Worm (Caenorhabditis elegans) whole organism, midembryonic: Measurements from ENCODE around the gene srb-6.

Source experiments
- T22C8.4 ChIP-seq: fragments of 200-800 bp; sonication (Bioruptor generic); IDR thresholded peaks from 2 replicates; pipeline ENCODE4 v1.3.6; 2022; ENCODE audit warnings: missing genetic modification characterization, missing compliant biosample characterization
- cog-1 ChIP-seq: sonication (generic microtip); optimal IDR thresholded peaks from 2 replicates; lab custom pipeline; 2016; ENCODE audit warnings: missing genetic modification characterization, missing compliant biosample characterization
- flt-1 ChIP-seq: fragments of 200-800 bp; sonication (Bioruptor generic); IDR thresholded peaks from 2 replicates; pipeline ENCODE4 v1.3.6; 2022; ENCODE audit warnings: missing genetic modification characterization, missing compliant biosample characterization
- klf-2 ChIP-seq: fragments of 200-800 bp; sonication (Bioruptor generic); conservative IDR thresholded peaks from 2 replicates; pipeline ENCODE4 v1.3.6; 2022; ENCODE audit warnings: missing genetic modification reagents, missing genetic modification characterization, missing compliant biosample characterization
- med-1 ChIP-seq: sonication (generic microtip); optimal IDR thresholded peaks from 2 replicates; lab custom pipeline; 2017; ENCODE audit warnings: missing genetic modification characterization, mild to moderate bottlenecking, missing compliant biosample characterization, antibody characterized with exemption, missing genetic modification reagents; ENCODE audit not compliant: insufficient read depth
- ref-1 ChIP-seq: fragments of 200-800 bp; sonication (Bioruptor generic); conservative IDR thresholded peaks from 2 replicates; pipeline ENCODE4 v1.3.6; 2022; ENCODE audit warnings: missing genetic modification reagents, missing genetic modification characterization, missing compliant biosample characterization
- tab-1 ChIP-seq: fragments of 200-800 bp; sonication (Bioruptor generic); IDR thresholded peaks from 2 replicates; pipeline ENCODE4 v1.3.6; 2022; ENCODE audit warnings: missing genetic modification characterization, missing compliant biosample characterization
- ztf-23 ChIP-seq: fragments of 200-800 bp; sonication (Bioruptor generic); IDR thresholded peaks from 2 replicates; pipeline ENCODE4 v1.3.6; 2022; ENCODE audit warnings: missing genetic modification reagents, missing genetic modification characterization, missing compliant biosample characterization
- ztf-29 ChIP-seq: fragments of 200-800 bp; sonication (Bioruptor generic); IDR thresholded peaks from 2 replicates; pipeline ENCODE4 v1.3.6; 2022; ENCODE audit warnings: missing genetic modification reagents, missing genetic modification characterization, missing compliant biosample characterization

Gene srb-6

DNA sequence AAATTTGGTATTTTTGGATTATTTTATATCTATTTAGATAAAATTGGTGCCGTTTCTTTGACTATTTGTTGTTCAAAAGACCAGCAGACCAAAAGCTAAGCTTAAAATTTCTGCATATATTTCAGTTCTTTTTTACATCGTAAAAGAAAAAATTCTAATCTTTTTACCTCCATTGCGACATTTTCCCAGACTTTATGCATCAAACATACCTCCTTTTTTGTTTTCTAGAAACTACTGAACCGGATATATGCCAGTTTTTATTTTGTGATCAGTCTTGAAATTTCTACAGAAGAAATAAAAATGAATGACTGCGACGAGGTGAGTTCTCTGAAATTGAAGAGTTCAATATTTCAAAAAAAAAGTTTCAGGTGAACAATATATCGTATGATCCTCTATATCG, at the start of gene srb-6:
srb-6 (plus strand) TSS at position 301 of the 400 bp plus-strand sequence.
- TF ChIP-seq cog-1 (no peak), flt-1 (no peak), ref-1 (GFP tag; lab: Robert Waterston, UW) (no peak), tab-1 (GFP tag; lab: Robert Waterston, UW) (no peak), ztf-23 (GFP tag; lab: Robert Waterston, UW) (no peak), ztf-29 (GFP tag; lab: Robert Waterston, UW) (no peak), T22C8.4 (GFP tag; lab: Robert Waterston, UW) (no peak)

ce11 chrII:10146488-10146887, 48.2 kb upstream of the srb-6 start, which contains the start of gene pax-3:
TSS of gene pax-3 (plus strand) at chrII:10146570.
- TF ChIP-seq ztf-29 (GFP tag; lab: Robert Waterston, UW): no peak

- TF ChIP-seq T22C8.4 (GFP tag; lab: Robert Waterston, UW) (no peak), ztf-29 (GFP tag; lab: Robert Waterston, UW) (no peak), ztf-23 (GFP tag; lab: Robert Waterston, UW) (no peak), med-1 (GFP tag; lab: Kevin White, UChicago) (no peak), flt-1 (no peak), tab-1 (GFP tag; lab: Robert Waterston, UW) (no peak), cog-1 (no peak), klf-2 (GFP tag; lab: Robert Waterston, UW) (no peak), ref-1 (GFP tag; lab: Robert Waterston, UW) (no peak)
These were observed 47.2 kb upstream of the srb-6 start for ce11 chrII:10147502-10147901.

- no peak for TF ChIP-seq ztf-29 (GFP tag; lab: Robert Waterston, UW)
- no peak for TF ChIP-seq cog-1
- TF ChIP-seq tab-1 (GFP tag; lab: Robert Waterston, UW): no peak
- TF ChIP-seq klf-2 (GFP tag; lab: Robert Waterston, UW): no peak
- no peak for TF ChIP-seq med-1 (GFP tag; lab: Kevin White, UChicago)
- no peak for TF ChIP-seq T22C8.4 (GFP tag; lab: Robert Waterston, UW)
- no peak for TF ChIP-seq flt-1
- TF ChIP-seq ref-1 (GFP tag; lab: Robert Waterston, UW): no peak
- no peak for TF ChIP-seq ztf-23 (GFP tag; lab: Robert Waterston, UW)
These were observed 39.6 kb upstream of the srb-6 start, which contains the start of gene nlp-63 for ce11 chrII:10155106-10155505. TSS of gene nlp-63 (plus strand) at chrII:10155406.

DNA sequence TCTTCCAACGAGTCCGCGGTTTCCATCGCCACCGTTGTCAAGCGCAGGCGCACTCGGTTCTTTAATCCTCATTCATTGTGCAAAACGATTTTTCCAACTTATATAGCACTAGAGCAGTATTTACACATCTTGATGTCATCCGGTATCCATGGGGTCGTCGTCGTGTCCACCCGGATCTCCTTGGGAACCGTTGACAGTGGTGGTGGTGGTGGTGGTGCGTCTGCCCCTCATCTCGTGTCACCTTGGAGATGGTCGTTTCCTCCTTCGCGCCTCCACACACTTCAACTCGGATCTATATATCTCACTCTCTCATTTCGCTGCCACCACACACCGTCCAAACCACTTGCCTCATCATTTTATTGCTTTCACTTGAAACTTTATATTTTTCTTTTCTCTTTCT, 31.9 kb upstream of the srb-6 start:
- TF ChIP-seq flt-1 (peak; percentile 51; the same call in 1 of the 2 replicates), klf-2 (GFP tag; lab: Robert Waterston, UW) (no peak)

DNA sequence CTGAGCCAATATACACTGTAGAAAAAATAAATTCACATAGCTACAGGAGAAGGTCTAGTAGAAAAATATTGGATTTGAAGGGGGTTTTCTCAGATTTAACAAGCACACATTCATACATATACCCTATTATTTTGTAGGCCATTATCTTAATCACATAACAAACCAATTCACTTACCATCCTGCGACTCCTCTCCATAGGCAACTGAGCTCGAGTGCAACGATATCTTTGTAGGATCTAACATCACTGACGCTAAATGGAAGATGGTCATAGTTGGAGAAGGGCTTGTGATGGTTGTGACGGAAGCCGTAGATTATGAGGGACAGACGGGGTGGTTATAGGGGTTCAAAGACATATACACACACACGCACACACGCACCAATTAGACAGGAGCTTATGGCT, 30.6 kb upstream of the srb-6 start:
- no peak for TF ChIP-seq T22C8.4 (GFP tag; lab: Robert Waterston, UW)
- TF ChIP-seq med-1 (GFP tag; lab: Kevin White, UChicago): no peak
- TF ChIP-seq klf-2 (GFP tag; lab: Robert Waterston, UW): no peak
- no peak for TF ChIP-seq flt-1
- no peak for TF ChIP-seq ref-1 (GFP tag; lab: Robert Waterston, UW)
- TF ChIP-seq cog-1: no peak
- TF ChIP-seq ztf-29 (GFP tag; lab: Robert Waterston, UW): no peak
- TF ChIP-seq ztf-23 (GFP tag; lab: Robert Waterston, UW): no peak
- no peak for TF ChIP-seq tab-1 (GFP tag; lab: Robert Waterston, UW)

ce11 chrII:10166365-10166764, 28.3 kb upstream of the srb-6 start:
- TF ChIP-seq flt-1: no peak
- no peak for TF ChIP-seq ztf-29 (GFP tag; lab: Robert Waterston, UW)

DNA sequence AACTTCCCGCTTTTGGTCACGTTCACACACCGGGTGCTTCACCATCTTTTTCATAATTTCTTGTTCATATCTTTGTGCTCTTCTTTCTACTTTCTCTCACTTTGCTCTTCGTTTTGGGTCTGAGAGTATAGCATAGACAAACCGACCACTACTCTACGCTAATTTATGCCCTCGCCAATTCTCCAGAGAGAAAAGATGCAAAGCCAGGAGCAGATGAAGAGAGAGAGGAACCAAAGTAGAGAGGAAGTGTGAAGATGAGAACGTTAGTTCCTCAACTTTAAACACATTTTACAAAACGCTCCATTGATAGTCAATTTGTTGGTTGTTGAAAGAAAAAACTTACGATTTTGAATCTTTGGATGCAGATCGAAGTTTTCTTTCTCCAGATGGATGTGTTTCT, 27.0 kb upstream of the srb-6 start:
- no peak for TF ChIP-seq T22C8.4 (GFP tag; lab: Robert Waterston, UW)
- no peak for TF ChIP-seq ref-1 (GFP tag; lab: Robert Waterston, UW)
- TF ChIP-seq klf-2 (GFP tag; lab: Robert Waterston, UW): no peak
- TF ChIP-seq ztf-29 (GFP tag; lab: Robert Waterston, UW): no peak
- TF ChIP-seq flt-1: no peak
- TF ChIP-seq cog-1: no peak
- TF ChIP-seq tab-1 (GFP tag; lab: Robert Waterston, UW): no peak
- TF ChIP-seq ztf-23 (GFP tag; lab: Robert Waterston, UW): no peak
- no peak for TF ChIP-seq med-1 (GFP tag; lab: Kevin White, UChicago)

- peak; percentile 52; the same call in 1 of the 2 replicates for TF ChIP-seq T22C8.4 (GFP tag; lab: Robert Waterston, UW)
- TF ChIP-seq tab-1 (GFP tag; lab: Robert Waterston, UW): no peak
- peak; percentile 84 for TF ChIP-seq ztf-23 (GFP tag; lab: Robert Waterston, UW)
- peak; percentile 87 for TF ChIP-seq ztf-29 (GFP tag; lab: Robert Waterston, UW)
- TF ChIP-seq med-1 (GFP tag; lab: Kevin White, UChicago): no peak
- peak; percentile 83 for TF ChIP-seq flt-1
- 0 out of 2 replicates have a peak, but pooled peaks have one; percentile 18 for TF ChIP-seq ref-1 (GFP tag; lab: Robert Waterston, UW)
- TF ChIP-seq cog-1: peak; percentile 70
- TF ChIP-seq klf-2 (GFP tag; lab: Robert Waterston, UW): 0 out of 2 replicates have a peak, but pooled peaks have one; percentile 21
These were observed 25.6 kb upstream of the srb-6 start, which contains the start of gene daf-19 for ce11 chrII:10168905-10169782. TSS of gene daf-19 (minus strand) at chrII:10169346.
